Worm (Caenorhabditis elegans) whole organism, L3 larva: ENCODE data around the gene txt-12.

Source experiments
- elt-2 ChIP-seq: sonication (generic microtip); optimal IDR thresholded peaks from 2 replicates; lab custom pipeline; 2016; ENCODE audit warnings: missing genetic modification reagents, mild to moderate bottlenecking, missing genetic modification characterization, missing compliant biosample characterization
- elt-3 ChIP-seq, 3 experiments: fragments of 150-350 bp in 1 of 3; sonication (generic microtip) in 2 of 3; optimal IDR thresholded peaks; 2 replicates in 2 of 3; 4 replicates in 1 of 3; lab custom pipeline; 2014 to 2017; ENCODE audit warnings: missing biosample characterization in 3 of 3, missing genetic modification characterization in 3 of 3
- fos-1 ChIP-seq: fragments of 150-350 bp; optimal IDR thresholded peaks from 2 replicates; lab custom pipeline; 2014; ENCODE audit warnings: missing biosample characterization, missing genetic modification characterization
- lin-15B ChIP-seq: fragments of 150-350 bp; optimal IDR thresholded peaks from 2 replicates; lab custom pipeline; 2014; ENCODE audit warnings: missing biosample characterization, missing genetic modification characterization
- nhr-237 ChIP-seq: fragments of 150-350 bp; optimal IDR thresholded peaks from 2 replicates; lab custom pipeline; 2014; ENCODE audit warnings: missing biosample characterization, missing genetic modification characterization
- nhr-25 ChIP-seq: sonication (generic microtip); optimal IDR thresholded peaks from 2 replicates; lab custom pipeline; 2017; ENCODE audit warnings: missing biosample characterization, missing genetic modification characterization

ce11 chrV:15054733-15055132, 38.0 kb upstream of the txt-12 start:
- TF ChIP-seq nhr-25 (tag; lab: Kevin White, UChicago), result no peak
- no peak for TF ChIP-seq fos-1 (tag; lab: Kevin White, UChicago)
- TF ChIP-seq elt-3 (tag; optimal IDR thresholded peaks at IDR 0.05; lab: Kevin White, UChicago), result no peak
- TF ChIP-seq lin-15B (tag; lab: Kevin White, UChicago), result no peak
- TF ChIP-seq elt-2 (tag; lab: Kevin White, UChicago), result no peak
- no peak for TF ChIP-seq nhr-237 (tag; lab: Kevin White, UChicago)
